Fruit fly (Drosophila melanogaster): ENCODE data around the gene CG2444.

Gene CG2444

DNA sequence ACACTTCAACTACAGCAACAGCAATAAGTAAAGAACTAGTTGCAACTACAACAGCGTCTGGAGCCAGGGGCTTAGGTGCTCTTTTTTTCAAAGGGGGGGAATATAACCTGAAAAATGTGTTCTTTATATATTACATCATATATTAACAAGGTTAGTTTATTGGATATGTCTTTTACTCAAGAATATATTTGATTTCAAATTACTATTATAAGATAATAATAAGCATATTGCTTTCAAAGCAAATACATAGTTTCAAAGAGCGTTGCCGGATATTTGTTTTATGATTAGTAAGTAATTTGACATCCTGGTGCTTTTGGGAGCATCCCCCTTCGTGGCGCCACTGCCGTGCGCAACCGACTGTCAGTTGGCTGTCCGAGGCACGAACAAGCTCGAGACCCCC lies 46.0 kb downstream of the CG2444 start (continued):
- TF ChIP-seq ss (GFP tag; optimal IDR thresholded peaks at IDR 0.05) (peak; percentile 78 to 91), Sox14 (GFP tag; optimal IDR thresholded peaks at IDR 0.05) (peak; percentile 53), CG9139 (GFP tag; optimal IDR thresholded peaks at IDR 0.05) (peak; percentile 75), CG8319 (GFP tag; optimal IDR thresholded peaks at IDR 0.05) (peak; percentile 53), Hr39 (GFP tag; optimal IDR thresholded peaks at IDR 0.05) (no peak), spab (GFP tag; optimal IDR thresholded peaks at IDR 0.05) (peak; percentile 80), net (GFP tag; optimal IDR thresholded peaks at IDR 0.05) (peak; percentile 87)

dm6 chrX:11658181-11658842 lies 46.8 kb downstream of the CG2444 start:
- TF ChIP-seq CG32006 (GFP tag; optimal IDR thresholded peaks at IDR 0.05) (peak; percentile 74), Hr39 (GFP tag; optimal IDR thresholded peaks at IDR 0.05) (no peak), cyc (GFP tag; optimal IDR thresholded peaks at IDR 0.05) (peak; percentile 2), acj6 (GFP tag; optimal IDR thresholded peaks at IDR 0.05) (peak; percentile 62), CG6276 (GFP tag; optimal IDR thresholded peaks at IDR 0.05) (peak; percentile 22), esn (GFP tag; optimal IDR thresholded peaks at IDR 0.05) (peak; percentile 40), CG4318 (GFP tag; optimal IDR thresholded peaks at IDR 0.05) (peak; percentile 72), dsx (GFP tag; optimal IDR thresholded peaks at IDR 0.05; ENCODE audit: poor library complexity, severe bottlenecking) (no peak), Sox102F (GFP tag; optimal IDR thresholded peaks at IDR 0.05) (peak; percentile 5), CG11294 (GFP tag; IDR thresholded peaks at IDR 0.05) (peak; percentile 42; the same call in 1 of the 2 replicates), spab (GFP tag; optimal IDR thresholded peaks at IDR 0.05) (peak; percentile 2), topi (GFP tag; optimal IDR thresholded peaks at IDR 0.05) (peak; percentile 28), CG9139 (GFP tag; optimal IDR thresholded peaks at IDR 0.05) (no peak), dac (GFP tag; optimal IDR thresholded peaks at IDR 0.05) (peak; percentile 1), CG6163 (GFP tag; IDR thresholded peaks at IDR 0.05) (peak; percentile 58; the same call in 1 of the 3 replicates), CG15336 (GFP tag; IDR thresholded peaks at IDR 0.05) (peak; percentile 78), Ets21C (GFP tag; optimal IDR thresholded peaks at IDR 0.05) (no peak), Lpt (GFP tag; optimal IDR thresholded peaks at IDR 0.05) (peak; percentile 48), eg (GFP tag; IDR thresholded peaks at IDR 0.05) (peak; percentile 65), CG6792 (GFP tag; optimal IDR thresholded peaks at IDR 0.05) (peak; percentile 51), Eip75B (GFP tag; optimal IDR thresholded peaks at IDR 0.05) (peak; percentile 3), Sox15 (GFP tag; optimal IDR thresholded peaks at IDR 0.05) (peak; percentile 26), vri (GFP tag; optimal IDR thresholded peaks at IDR 0.05) (no peak), OdsH (GFP tag; optimal IDR thresholded peaks at IDR 0.05) (peak; percentile 68), CG7368 (GFP tag; optimal IDR thresholded peaks at IDR 0.05) (peak; percentile 40), Met (GFP tag; optimal IDR thresholded peaks at IDR 0.05) (peak; percentile 72), CG31627 (GFP tag; optimal IDR thresholded peaks at IDR 0.05) (no peak), Eip93F (GFP tag; optimal IDR thresholded peaks at IDR 0.05) (no peak), CG6808 (GFP tag; optimal IDR thresholded peaks at IDR 0.05) (no peak), CG8319 (GFP tag; optimal IDR thresholded peaks at IDR 0.05) (peak; percentile 41), net (GFP tag; optimal IDR thresholded peaks at IDR 0.05) (no peak), fd59A (GFP tag; optimal IDR thresholded peaks at IDR 0.05) (peak; percentile 10), CG10669 (GFP tag; optimal IDR thresholded peaks at IDR 0.05) (peak; percentile 20), CG16779 (tag; optimal IDR thresholded peaks at IDR 0.05) (no peak), Gug (GFP tag; IDR thresholded peaks at IDR 0.05) (no peak), salr (GFP tag; optimal IDR thresholded peaks at IDR 0.05) (peak in 1 of 2 experiments; percentile 20), CG8632 (GFP tag; optimal IDR thresholded peaks at IDR 0.05) (peak; percentile 66), CG3032 (tag; optimal IDR thresholded peaks at IDR 0.05) (peak; percentile 53), fd85E (GFP tag; optimal IDR thresholded peaks at IDR 0.05) (no peak), CG6854 (GFP tag; optimal IDR thresholded peaks at IDR 0.05) (no peak), Sox14 (GFP tag; optimal IDR thresholded peaks at IDR 0.05) (no peak), Eip78C (GFP tag) (peak; percentile 84), CG11762 (GFP tag; optimal IDR thresholded peaks at IDR 0.05; ENCODE audit: insufficient read depth) (peak; percentile 61), Hr38 (GFP tag; optimal IDR thresholded peaks at IDR 0.05) (no peak), pdm3 (GFP tag; optimal IDR thresholded peaks at IDR 0.05) (peak; percentile 59), CG11902 (GFP tag; optimal IDR thresholded peaks at IDR 0.05) (no peak), CG1621 (tag; optimal IDR thresholded peaks at IDR 0.05) (no peak)
